Fruit fly (Drosophila melanogaster) whole organism, embryonic: ENCODE results near the gene CG33268.

ENCODE experiments used
- BEAF-32 ChIP-seq: fragments of 200-800 bp; sonication (Bioruptor generic); optimal IDR thresholded peaks from 3 replicates; lab custom pipeline; 2017; ENCODE audit warnings: missing biosample characterization, missing genetic modification characterization, mild to moderate bottlenecking, moderate library complexity, missing genetic modification reagents
- CG11456 ChIP-seq: fragments of 200-800 bp; sonication (Bioruptor generic); IDR thresholded peaks from 3 replicates; pipeline ENCODE4 v1.3.6; 2022; ENCODE audit warnings: missing biosample characterization, missing genetic modification characterization
- CG11696 ChIP-seq: fragments of 200-800 bp; sonication (Bioruptor generic); IDR thresholded peaks from 2 replicates; pipeline ENCODE4 v1.3.6; 2022; ENCODE audit warnings: missing biosample characterization, missing genetic modification characterization
- CG12942 ChIP-seq: fragments of 200-800 bp; sonication (Bioruptor generic); optimal IDR thresholded peaks from 3 replicates; lab custom pipeline; 2016; ENCODE audit warnings: missing biosample characterization, missing genetic modification characterization
- CG14860 ChIP-seq: fragments of 200-800 bp; sonication (Bioruptor generic); IDR thresholded peaks from 3 replicates; pipeline ENCODE4 v1.3.6; 2022; ENCODE audit warnings: missing biosample characterization, missing genetic modification characterization; ENCODE audit not compliant: partially characterized antibody
- CG14965 ChIP-seq: fragments of 200-800 bp; sonication (Bioruptor generic); optimal IDR thresholded peaks from 2 replicates; lab custom pipeline; 2016; ENCODE audit warnings: missing biosample characterization, missing genetic modification characterization, borderline replicate concordance
- CG15011 ChIP-seq: fragments of 200-800 bp; sonication (Bioruptor generic); optimal IDR thresholded peaks from 3 replicates; lab custom pipeline; 2018; ENCODE audit warnings: missing biosample characterization, mild to moderate bottlenecking, missing genetic modification characterization
- CG18476 ChIP-seq: fragments of 200-800 bp; sonication (Bioruptor generic); optimal IDR thresholded peaks from 2 replicates; lab custom pipeline; 2016; ENCODE audit warnings: missing biosample characterization, mild to moderate bottlenecking, missing genetic modification characterization
- CG18764 ChIP-seq: fragments of 200-800 bp; sonication (Bioruptor generic); optimal IDR thresholded peaks from 3 replicates; lab custom pipeline; 2016; ENCODE audit warnings: missing biosample characterization, missing genetic modification characterization
- CG30020 ChIP-seq: fragments of 200-800 bp; optimal IDR thresholded peaks from 2 replicates; lab custom pipeline; 2019; ENCODE audit warnings: missing biosample characterization, mild to moderate bottlenecking, missing genetic modification characterization, moderate library complexity
- CG31224 ChIP-seq: fragments of 200-800 bp; sonication (Bioruptor generic); IDR thresholded peaks from 2 replicates; pipeline ENCODE4 v1.3.6; 2022; ENCODE audit warnings: missing biosample characterization, missing genetic modification characterization
- CG3407 ChIP-seq: fragments of 200-800 bp; sonication (Bioruptor generic); optimal IDR thresholded peaks from 2 replicates; lab custom pipeline; 2018; ENCODE audit warnings: missing biosample characterization, mild to moderate bottlenecking, missing genetic modification characterization
- CG4820 ChIP-seq: fragments of 200-800 bp; sonication (Bioruptor generic); optimal IDR thresholded peaks from 3 replicates; lab custom pipeline; 2016; ENCODE audit warnings: missing biosample characterization, missing genetic modification characterization
- CG5180 ChIP-seq: fragments of 200-800 bp; sonication (Bioruptor generic); optimal IDR thresholded peaks from 3 replicates; lab custom pipeline; 2017; ENCODE audit warnings: missing biosample characterization, missing genetic modification characterization, mild to moderate bottlenecking, moderate library complexity, missing genetic modification reagents
- CG5953 ChIP-seq: fragments of 200-800 bp; sonication (Bioruptor generic); IDR thresholded peaks from 2 replicates; pipeline ENCODE4 v1.3.6; 2022; ENCODE audit warnings: missing biosample characterization, missing genetic modification characterization
- CG6654 ChIP-seq: fragments of 200-800 bp; sonication (Bioruptor generic); optimal IDR thresholded peaks from 2 replicates; lab custom pipeline; 2017; ENCODE audit warnings: missing biosample characterization, mild to moderate bottlenecking, missing genetic modification characterization
- CG7928 ChIP-seq: fragments of 200-800 bp; sonication (Bioruptor generic); optimal IDR thresholded peaks from 2 replicates; lab custom pipeline; 2017; ENCODE audit warnings: missing biosample characterization, mild to moderate bottlenecking, missing genetic modification characterization
- CG7987 ChIP-seq: fragments of 200-800 bp; sonication (Bioruptor generic); optimal IDR thresholded peaks from 2 replicates; lab custom pipeline; 2018; ENCODE audit warnings: missing biosample characterization, mild to moderate bottlenecking, missing genetic modification characterization, moderate library complexity
- CG8281 ChIP-seq: fragments of 200-800 bp; sonication (Bioruptor generic); optimal IDR thresholded peaks from 2 replicates; lab custom pipeline; 2018; ENCODE audit warnings: missing biosample characterization, mild to moderate bottlenecking, missing genetic modification characterization, moderate library complexity
- Dek ChIP-seq: fragments of 200-800 bp; sonication (Bioruptor generic); optimal IDR thresholded peaks from 3 replicates; lab custom pipeline; 2019; ENCODE audit warnings: missing biosample characterization, mild to moderate bottlenecking, missing genetic modification characterization, moderate library complexity
- Dfd ChIP-seq, 2 experiments: fragments of >200 bp; optimal IDR thresholded peaks; 2 replicates each; lab custom pipeline; 2017; ENCODE audit warnings: missing biosample characterization in 2 of 2, missing genetic modification characterization in 2 of 2
- Hr39 ChIP-seq: fragments of >200 bp; optimal IDR thresholded peaks from 2 replicates; lab custom pipeline; 2017
- Kr ChIP-seq: fragments of 200-800 bp; sonication (Bioruptor generic); optimal IDR thresholded peaks from 2 replicates; lab custom pipeline; 2017; ENCODE audit warnings: missing biosample characterization, mild to moderate bottlenecking, missing genetic modification characterization
- Mes4 ChIP-seq: fragments of 200-800 bp; sonication (Bioruptor generic); optimal IDR thresholded peaks from 2 replicates; lab custom pipeline; 2016; ENCODE audit warnings: missing biosample characterization, missing genetic modification characterization
- Oli ChIP-seq: fragments of 200-800 bp; sonication (Bioruptor generic); optimal IDR thresholded peaks from 2 replicates; lab custom pipeline; 2018; ENCODE audit warnings: missing biosample characterization, mild to moderate bottlenecking, missing genetic modification characterization, moderate library complexity
- Xbp1 ChIP-seq: fragments of 200-800 bp; sonication (Bioruptor generic); optimal IDR thresholded peaks from 3 replicates; lab custom pipeline; 2016; ENCODE audit warnings: missing biosample characterization, mild to moderate bottlenecking, missing genetic modification characterization
- ab ChIP-seq: fragments of 200-800 bp; sonication (Bioruptor generic); optimal IDR thresholded peaks from 2 replicates; lab custom pipeline; 2016; ENCODE audit warnings: missing biosample characterization, missing genetic modification characterization
- ac ChIP-seq: fragments of 200-800 bp; sonication (Bioruptor generic); optimal IDR thresholded peaks from 3 replicates; lab custom pipeline; 2017; ENCODE audit warnings: missing biosample characterization, mild to moderate bottlenecking, missing genetic modification characterization
- ap ChIP-seq: fragments of 200-800 bp; sonication (Bioruptor generic); IDR thresholded peaks from 2 replicates; pipeline ENCODE4 v1.3.6; 2022; ENCODE audit warnings: missing biosample characterization, missing genetic modification characterization
- az2 ChIP-seq: fragments of 200-800 bp; sonication (Bioruptor generic); optimal IDR thresholded peaks from 3 replicates; lab custom pipeline; 2016; ENCODE audit warnings: missing biosample characterization, missing genetic modification characterization
- bbx ChIP-seq: fragments of 200-800 bp; sonication (Bioruptor generic); IDR thresholded peaks from 2 replicates; pipeline ENCODE4 v1.3.6; 2022; ENCODE audit warnings: missing biosample characterization, missing genetic modification characterization; ENCODE audit not compliant: partially characterized antibody
- bsh ChIP-seq, 2 experiments: fragments of 200-800 bp; sonication (Bioruptor generic); optimal IDR thresholded peaks; 2 replicates each; lab custom pipeline; 2017 to 2018; ENCODE audit warnings: mild to moderate bottlenecking in 2 of 2, missing biosample characterization in 2 of 2, missing genetic modification characterization in 2 of 2, moderate library complexity in 1 of 2
- cato ChIP-seq: fragments of 200-800 bp; sonication (Bioruptor generic); optimal IDR thresholded peaks from 2 replicates; lab custom pipeline; 2016; ENCODE audit warnings: missing biosample characterization, missing genetic modification characterization, borderline replicate concordance
- chn ChIP-seq: fragments of 200-800 bp; sonication (Bioruptor generic); optimal IDR thresholded peaks from 2 replicates; lab custom pipeline; 2016; ENCODE audit warnings: missing biosample characterization, missing genetic modification characterization
- crc ChIP-seq: fragments of 200-800 bp; sonication (Bioruptor generic); optimal IDR thresholded peaks from 2 replicates; lab custom pipeline; 2016; ENCODE audit warnings: missing biosample characterization, missing genetic modification characterization
- dmrt11E ChIP-seq: fragments of 200-800 bp; sonication (Bioruptor generic); optimal IDR thresholded peaks from 3 replicates; lab custom pipeline; 2018; ENCODE audit warnings: missing biosample characterization, mild to moderate bottlenecking, missing genetic modification characterization, moderate library complexity
- ewg ChIP-seq: fragments of 200-800 bp; sonication (Bioruptor generic); optimal IDR thresholded peaks from 3 replicates; lab custom pipeline; 2017; ENCODE audit warnings: mild to moderate bottlenecking, missing biosample characterization, missing genetic modification reagents, missing genetic modification characterization
- eyg ChIP-seq: fragments of 200-800 bp; sonication (Bioruptor generic); optimal IDR thresholded peaks from 3 replicates; lab custom pipeline; 2016; ENCODE audit warnings: missing biosample characterization, missing genetic modification characterization
- gcm ChIP-seq: fragments of 200-800 bp; sonication (Bioruptor generic); optimal IDR thresholded peaks from 2 replicates; lab custom pipeline; 2019; ENCODE audit warnings: missing biosample characterization, mild to moderate bottlenecking, missing genetic modification characterization, moderate library complexity
- gem ChIP-seq: fragments of 200-800 bp; sonication (Bioruptor generic); optimal IDR thresholded peaks from 2 replicates; lab custom pipeline; 2019; ENCODE audit warnings: missing biosample characterization, mild to moderate bottlenecking, missing genetic modification characterization, moderate library complexity
- gsb ChIP-seq: fragments of 200-800 bp; sonication (Bioruptor generic); IDR thresholded peaks from 2 replicates; pipeline ENCODE4 v1.3.6; 2022; ENCODE audit warnings: missing biosample characterization, missing genetic modification characterization
- jigr1 ChIP-seq: fragments of 200-800 bp; sonication (Bioruptor generic); IDR thresholded peaks from 3 replicates; pipeline ENCODE4 v1.3.6; 2022; ENCODE audit warnings: missing biosample characterization, missing genetic modification characterization
- phol ChIP-seq: fragments of 200-800 bp; sonication (Bioruptor generic); optimal IDR thresholded peaks from 3 replicates; lab custom pipeline; 2018; ENCODE audit warnings: missing biosample characterization, mild to moderate bottlenecking, missing genetic modification characterization, moderate library complexity
- pros ChIP-seq: fragments of 200-800 bp; sonication (Bioruptor generic); optimal IDR thresholded peaks from 3 replicates; lab custom pipeline; 2019; ENCODE audit warnings: missing biosample characterization, mild to moderate bottlenecking, missing genetic modification characterization, moderate library complexity
- row ChIP-seq: fragments of 200-800 bp; sonication (Bioruptor generic); IDR thresholded peaks from 3 replicates; pipeline ENCODE4 v1.3.6; 2022; ENCODE audit warnings: missing biosample characterization, missing genetic modification characterization
- salm ChIP-seq: fragments of 200-800 bp; sonication (Bioruptor generic); optimal IDR thresholded peaks from 2 replicates; lab custom pipeline; 2018; ENCODE audit warnings: missing biosample characterization, mild to moderate bottlenecking, missing genetic modification characterization
- seq ChIP-seq: fragments of 200-800 bp; sonication (Bioruptor generic); IDR thresholded peaks from 2 replicates; pipeline ENCODE4 v1.3.6; 2022; ENCODE audit warnings: missing biosample characterization, missing genetic modification characterization
- trem ChIP-seq: fragments of 200-800 bp; optimal IDR thresholded peaks from 3 replicates; lab custom pipeline; 2019; ENCODE audit warnings: missing biosample characterization, mild to moderate bottlenecking, missing genetic modification characterization, moderate library complexity

Gene CG33268

DNA sequence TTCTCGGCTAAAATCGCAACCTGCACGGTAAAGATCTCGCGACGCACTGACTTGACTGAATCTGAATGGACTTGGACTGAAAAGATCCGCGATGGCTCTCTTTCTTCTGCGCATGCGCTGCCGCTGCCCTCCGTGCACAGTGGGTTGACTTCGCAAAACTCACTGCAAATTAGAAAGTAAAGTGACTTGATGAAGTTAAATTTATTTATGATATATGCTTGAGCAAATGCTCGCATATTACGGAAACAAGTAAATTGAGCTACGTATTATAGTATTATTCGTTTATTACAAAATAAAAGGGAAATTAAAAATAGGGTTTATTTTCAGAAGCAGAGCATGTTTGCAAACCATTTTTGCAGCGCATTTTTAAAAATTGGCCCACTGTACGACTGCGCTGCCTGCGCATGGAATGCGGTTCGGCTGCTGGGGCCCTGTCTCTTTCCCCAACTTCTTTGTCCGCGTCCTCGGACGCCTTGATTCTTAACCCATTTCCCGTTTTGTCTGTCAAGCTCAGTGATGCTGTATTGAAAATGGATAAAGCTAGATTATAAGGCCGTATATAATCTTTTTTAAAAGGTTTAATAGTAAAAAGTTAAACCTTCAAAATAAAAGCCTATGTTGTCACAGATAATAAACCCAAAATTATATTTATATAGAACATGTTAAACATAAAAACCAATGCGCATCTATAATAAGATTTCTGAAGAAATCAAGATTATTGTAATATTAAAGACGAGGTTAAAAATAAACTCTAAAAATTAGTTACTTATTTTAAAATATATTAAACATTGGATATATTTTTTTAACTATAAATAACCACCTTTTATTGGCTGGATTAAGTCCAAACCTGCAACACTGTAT is 3.1 kb downstream of the CG33268 start, which contains the start of gene rt (continued):
- TF ChIP-seq gcm, result peak; percentile 68
- peak; percentile 72 for TF ChIP-seq ewg (GFP tag; lab: Kevin White, UChicago)
- TF ChIP-seq jigr1, result peak; percentile 49; the same call in 1 of the 3 replicates
- peak; percentile 61 for TF ChIP-seq trem (tag; lab: Kevin White, UChicago)
- TF ChIP-seq Dfd (GFP tag; optimal IDR thresholded peaks at IDR 0.05; lab: Kevin White, UChicago), result no peak
- peak; percentile 52 to 77 for TF ChIP-seq bsh (GFP tag; optimal IDR thresholded peaks at IDR 0.05; lab: Kevin White, UChicago)
- TF ChIP-seq CG15011 (GFP tag; lab: Kevin White, UChicago), result peak; percentile 27
- peak; percentile 88 for TF ChIP-seq row (GFP tag; lab: Robert Waterston, UW)
- TF ChIP-seq CG5180 (GFP tag; lab: Kevin White, UChicago), result no peak
- TF ChIP-seq Kr (GFP tag; lab: Kevin White, UChicago), result no peak
- TF ChIP-seq CG14860 (GFP tag; lab: Robert Waterston, UW), result 0 out of 3 replicates have a peak, but pooled peaks have one; percentile 30
- TF ChIP-seq CG18476, result peak; percentile 36
- TF ChIP-seq CG8281 (tag; lab: Kevin White, UChicago), result no peak
- TF ChIP-seq gem, result peak; percentile 79
- peak; percentile 29; the same call in 1 of the 2 replicates for TF ChIP-seq CG31224
- no peak for TF ChIP-seq CG7987 (GFP tag; lab: Kevin White, UChicago)
- no peak for TF ChIP-seq CG7928 (GFP tag; lab: Kevin White, UChicago)
- TF ChIP-seq gsb (GFP tag; lab: Robert Waterston, UW), result no peak
- TF ChIP-seq pros (GFP tag; lab: Kevin White, UChicago), result no peak
- TF ChIP-seq chn, result peak; percentile 55
- TF ChIP-seq CG30020 (tag; lab: Kevin White, UChicago), result peak; percentile 39
- TF ChIP-seq CG11456 (GFP tag; lab: Robert Waterston, UW), result no peak
- peak; percentile 52 for TF ChIP-seq Xbp1 (GFP tag; lab: Kevin White, UChicago)
- TF ChIP-seq bbx (GFP tag; lab: Robert Waterston, UW), result no peak
- TF ChIP-seq crc (GFP tag; lab: Kevin White, UChicago), result no peak
- TF ChIP-seq CG3407 (GFP tag; lab: Kevin White, UChicago), result peak; percentile 68
- TF ChIP-seq seq (GFP tag; lab: Robert Waterston, UW), result no peak
- no peak for TF ChIP-seq CG14965
- TF ChIP-seq az2 (GFP tag; lab: Kevin White, UChicago), result peak; percentile 35
- TF ChIP-seq ab (GFP tag; lab: Kevin White, UChicago), result no peak
- peak; percentile 37; the same call in 1 of the 2 replicates for TF ChIP-seq CG5953 (GFP tag; lab: Robert Waterston, UW)
- peak; percentile 36 for TF ChIP-seq CG18764 (GFP tag; lab: Kevin White, UChicago)
- TF ChIP-seq Mes4 (GFP tag; lab: Kevin White, UChicago), result no peak
- no peak for TF ChIP-seq Hr39 (lab: Kevin White, UChicago)
- peak; percentile 66 for TF ChIP-seq Oli
- peak; percentile 83 for TF ChIP-seq dmrt11E (tag; lab: Kevin White, UChicago)
- peak; percentile 48 for TF ChIP-seq CG4820 (GFP tag; lab: Kevin White, UChicago)
- no peak for TF ChIP-seq CG6654
- TF ChIP-seq ac, result no peak
- TF ChIP-seq cato (GFP tag; lab: Kevin White, UChicago), result no peak
- peak; percentile 78 for TF ChIP-seq phol (tag; lab: Kevin White, UChicago)
- TF ChIP-seq eyg (GFP tag; lab: Kevin White, UChicago), result no peak
- TF ChIP-seq CG11696 (GFP tag; lab: Robert Waterston, UW), result no peak
- TF ChIP-seq CG12942 (GFP tag; lab: Kevin White, UChicago), result no peak
- no peak for TF ChIP-seq Dek (tag; lab: Kevin White, UChicago)
- TF ChIP-seq salm (tag; lab: Kevin White, UChicago), result peak; percentile 29
- no peak for TF ChIP-seq ap
- TF ChIP-seq BEAF-32, result no peak
